Worm (Caenorhabditis elegans) whole organism, early embryonic: ENCODE results near the gene ugt-4.

Source experiments
- B0310.2 ChIP-seq: sonication (generic microtip); optimal IDR thresholded peaks from 2 replicates; lab custom pipeline; 2016; ENCODE audit warnings: mild to moderate bottlenecking, missing genetic modification characterization, missing compliant biosample characterization
- F13C5.2 ChIP-seq: sonication (generic microtip); optimal IDR thresholded peaks from 2 replicates; lab custom pipeline; 2017; ENCODE audit warnings: mild to moderate bottlenecking, missing genetic modification characterization, inconsistent platforms, missing compliant biosample characterization
- aly-1 ChIP-seq: sonication (generic microtip); optimal IDR thresholded peaks from 2 replicates; lab custom pipeline; 2016; ENCODE audit warnings: missing genetic modification characterization, missing compliant biosample characterization
- ama-1 ChIP-seq: fragments of 150-350 bp; optimal IDR thresholded peaks from 2 replicates; lab custom pipeline; 2014
- ceh-13 ChIP-seq: fragments of 200-800 bp; sonication (Bioruptor generic); optimal IDR thresholded peaks from 2 replicates; lab custom pipeline; 2018; ENCODE audit warnings: mild to moderate bottlenecking, missing genetic modification characterization, missing compliant biosample characterization
- ceh-36 ChIP-seq: sonication (generic microtip); optimal IDR thresholded peaks from 2 replicates; lab custom pipeline; 2016; ENCODE audit warnings: missing genetic modification characterization, inconsistent platforms, missing compliant biosample characterization
- ets-7 ChIP-seq: sonication (generic microtip); optimal IDR thresholded peaks from 2 replicates; lab custom pipeline; 2016; ENCODE audit warnings: missing genotype, missing genetic modification characterization, missing compliant biosample characterization
- flt-1 ChIP-seq: fragments of 200-800 bp; sonication (Bioruptor generic); IDR thresholded peaks from 2 replicates; pipeline ENCODE4 v1.3.6; 2022; ENCODE audit warnings: missing genetic modification characterization, missing compliant biosample characterization
- hmbx-1 ChIP-seq: sonication (generic microtip); optimal IDR thresholded peaks from 2 replicates; lab custom pipeline; 2016; ENCODE audit warnings: mild to moderate bottlenecking, missing genetic modification characterization, missing compliant biosample characterization
- hmg-4 ChIP-seq: fragments of 200-800 bp; sonication (Bioruptor generic); optimal IDR thresholded peaks from 2 replicates; lab custom pipeline; 2018; ENCODE audit warnings: mild to moderate bottlenecking, missing genetic modification characterization, missing compliant biosample characterization
- hnd-1 ChIP-seq: sonication (generic microtip); optimal IDR thresholded peaks from 2 replicates; lab custom pipeline; 2016; ENCODE audit warnings: missing genetic modification characterization, missing compliant biosample characterization
- pes-1 ChIP-seq: fragments of 200-800 bp; sonication (Bioruptor generic); IDR thresholded peaks from 2 replicates; pipeline ENCODE4 v1.3.6; 2022; ENCODE audit warnings: missing genetic modification reagents, missing genetic modification characterization, missing compliant biosample characterization
- scrt-1 ChIP-seq: fragments of 200-800 bp; sonication (Bioruptor generic); IDR thresholded peaks from 2 replicates; pipeline ENCODE4 v1.3.6; 2022; ENCODE audit warnings: missing genetic modification characterization, missing compliant biosample characterization
- sea-1 ChIP-seq: fragments of 200-800 bp; sonication (Bioruptor generic); conservative IDR thresholded peaks from 2 replicates; pipeline ENCODE4 v1.3.6; 2022; ENCODE audit warnings: missing genetic modification characterization, missing compliant biosample characterization
- tbx-11 ChIP-seq: fragments of 200-800 bp; sonication (Bioruptor generic); IDR thresholded peaks from 2 replicates; pipeline ENCODE4 v1.3.6; 2022; ENCODE audit warnings: missing genetic modification characterization, missing compliant biosample characterization
- tbx-37 ChIP-seq: fragments of 200-800 bp; sonication (Bioruptor generic); conservative IDR thresholded peaks from 2 replicates; pipeline ENCODE4 v1.3.6; 2022; ENCODE audit warnings: missing genetic modification reagents, missing genetic modification characterization, missing compliant biosample characterization
- tra-4 ChIP-seq: sonication (generic microtip); optimal IDR thresholded peaks from 2 replicates; lab custom pipeline; 2017; ENCODE audit warnings: missing genetic modification characterization, missing compliant biosample characterization

ugt-4 gene

ce11 chrV:12751495-12752050, 43.6 kb downstream of the ugt-4 start, which contains the start of gene C15C8.6:
C15C8.6 (minus strand) TSS chrV:12751545.
- TF ChIP-seq tbx-37 (GFP tag; lab: Robert Waterston, UW): no peak
- no peak for TF ChIP-seq ceh-13 (GFP tag; lab: Kevin White, UChicago)
- TF ChIP-seq B0310.2 (tag; lab: Kevin White, UChicago): no peak
- TF ChIP-seq sea-1: no peak
- no peak for TF ChIP-seq ama-1 (lab: Kevin White, UChicago)
- no peak for TF ChIP-seq flt-1 (GFP tag; lab: Robert Waterston, UW)
- no peak for TF ChIP-seq tra-4 (tag; lab: Kevin White, UChicago)
- TF ChIP-seq scrt-1 (GFP tag; lab: Robert Waterston, UW): no peak

- TF ChIP-seq hmg-4 (GFP tag; lab: Kevin White, UChicago) (no peak), hnd-1 (tag; lab: Kevin White, UChicago) (no peak), flt-1 (GFP tag; lab: Robert Waterston, UW) (no peak), aly-1 (tag; lab: Kevin White, UChicago) (no peak), ceh-36 (tag; lab: Kevin White, UChicago) (no peak), ceh-13 (GFP tag; lab: Kevin White, UChicago) (no peak), scrt-1 (GFP tag; lab: Robert Waterston, UW) (no peak), pes-1 (GFP tag; lab: Robert Waterston, UW) (no peak)
Observed at ce11 chrV:12749558-12749957, 45.6 kb downstream of the ugt-4 start.

ce11 chrV:12747856-12748255, 47.3 kb downstream of the ugt-4 start, which contains the start of gene C15C8.5:
C15C8.5 (plus strand) TSS chrV:12748007.
- TF ChIP-seq hnd-1 (tag; lab: Kevin White, UChicago) (no peak), flt-1 (GFP tag; lab: Robert Waterston, UW) (no peak), sea-1 (no peak), tra-4 (tag; lab: Kevin White, UChicago) (no peak)

- TF ChIP-seq ceh-36 (tag; lab: Kevin White, UChicago) (no peak), aly-1 (tag; lab: Kevin White, UChicago) (no peak), ama-1 (lab: Kevin White, UChicago) (no peak), tbx-11 (GFP tag; lab: Robert Waterston, UW) (no peak), pes-1 (GFP tag; lab: Robert Waterston, UW) (no peak), sea-1 (no peak), hmbx-1 (tag; lab: Kevin White, UChicago) (no peak), scrt-1 (GFP tag; lab: Robert Waterston, UW) (no peak), ets-7 (tag; lab: Kevin White, UChicago) (no peak), tra-4 (tag; lab: Kevin White, UChicago) (no peak)
Observed at ce11 chrV:12747431-12747830, 47.7 kb downstream of the ugt-4 start, which contains the start of gene C15C8.4. C15C8.4 (minus strand) TSS chrV:12747463.

ce11 chrV:12744979-12745378, 50.2 kb downstream of the ugt-4 start, which contains the start of gene C15C8.7:
C15C8.7 (minus strand) TSS chrV:12745050.
- TF ChIP-seq hnd-1 (tag; lab: Kevin White, UChicago): no peak
- TF ChIP-seq aly-1 (tag; lab: Kevin White, UChicago): no peak
- no peak for TF ChIP-seq tra-4 (tag; lab: Kevin White, UChicago)
- no peak for TF ChIP-seq sea-1
- TF ChIP-seq hmbx-1 (tag; lab: Kevin White, UChicago): no peak
- no peak for TF ChIP-seq B0310.2 (tag; lab: Kevin White, UChicago)
- TF ChIP-seq ceh-36 (tag; lab: Kevin White, UChicago): no peak
- TF ChIP-seq F13C5.2 (tag; lab: Kevin White, UChicago): no peak
- TF ChIP-seq ceh-13 (GFP tag; lab: Kevin White, UChicago): no peak
- TF ChIP-seq tbx-11 (GFP tag; lab: Robert Waterston, UW): no peak
- no peak for TF ChIP-seq flt-1 (GFP tag; lab: Robert Waterston, UW)

- no peak for TF ChIP-seq tbx-11 (GFP tag; lab: Robert Waterston, UW)
- no peak for TF ChIP-seq ets-7 (tag; lab: Kevin White, UChicago)
- TF ChIP-seq pes-1 (GFP tag; lab: Robert Waterston, UW): no peak
- TF ChIP-seq tra-4 (tag; lab: Kevin White, UChicago): no peak
- TF ChIP-seq B0310.2 (tag; lab: Kevin White, UChicago): no peak
- no peak for TF ChIP-seq scrt-1 (GFP tag; lab: Robert Waterston, UW)
- TF ChIP-seq ceh-36 (tag; lab: Kevin White, UChicago): no peak
- TF ChIP-seq ceh-13 (GFP tag; lab: Kevin White, UChicago): no peak
- no peak for TF ChIP-seq ama-1 (lab: Kevin White, UChicago)
Observed at ce11 chrV:12743778-12744502, 51.2 kb downstream of the ugt-4 start.
